Fruit fly (Drosophila melanogaster): ENCODE results near the gene CG42729.
A peak's percentile ranks its signal among the peaks of the same experiment; 100 is the strongest.

dm6 chr3L:15534274-15535227 lies 7.2 kb upstream of the CG42729 start:
- TF ChIP-seq maf-S (GFP tag; optimal IDR thresholded peaks at IDR 0.05) (peak; percentile 28), Bgb (GFP tag; IDR thresholded peaks at IDR 0.05; ENCODE audit: partially characterized antibody) (no peak), CG5953 (GFP tag; IDR thresholded peaks at IDR 0.05) (no peak), Oli (tag; optimal IDR thresholded peaks at IDR 0.05) (peak; percentile 82)

Measured in whole organism, embryonic.